Worm (Caenorhabditis elegans): ENCODE measurements around the gene grl-1.

The grl-1 gene

DNA sequence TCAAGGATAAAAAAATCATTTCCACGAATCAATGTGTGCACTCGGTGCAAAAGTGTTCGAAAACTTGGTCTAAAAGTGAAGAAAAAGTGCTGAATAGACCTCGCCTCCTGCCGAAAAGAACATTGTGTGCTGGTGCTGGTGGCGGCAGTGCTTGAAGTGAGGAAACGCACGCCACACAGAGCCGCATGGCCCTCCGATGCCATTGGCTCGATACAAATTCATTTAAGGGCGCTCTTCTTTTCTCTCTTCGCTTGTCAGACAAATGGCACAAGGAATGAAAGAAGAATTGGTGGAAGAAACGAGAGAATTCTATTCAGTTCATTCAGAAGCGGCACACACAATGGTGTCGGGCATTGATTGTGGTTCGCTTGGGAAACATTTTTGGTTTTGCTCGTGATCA lies 48.7 kb upstream of the grl-1 start (continued):
- TF ChIP-seq lin-15B (tag; optimal IDR thresholded peaks at IDR 0.05) = no peak
- TF ChIP-seq skn-1 (tag; optimal IDR thresholded peaks at IDR 0.05) = no peak
- TF ChIP-seq arid-1 (GFP tag; conservative IDR thresholded peaks at IDR 0.05) = no peak
- TF ChIP-seq nhr-41 (GFP tag; IDR thresholded peaks at IDR 0.05) = no peak
- 0 out of 2 replicates have a peak, but pooled peaks have one; percentile 28 for TF ChIP-seq madf-9 (GFP tag; conservative IDR thresholded peaks at IDR 0.05)
- TF ChIP-seq saeg-2 (GFP tag; IDR thresholded peaks at IDR 0.05) = no peak
- TF ChIP-seq sdz-12 (GFP tag; optimal IDR thresholded peaks at IDR 0.05) = no peak
- no peak for TF ChIP-seq set-16 (GFP tag; IDR thresholded peaks at IDR 0.05)
- no peak for TF ChIP-seq php-3 (GFP tag; IDR thresholded peaks at IDR 0.05)
- peak; percentile 10 for TF ChIP-seq rbr-2 (tag; optimal IDR thresholded peaks at IDR 0.05)
- no peak for TF ChIP-seq ceh-44 (GFP tag; IDR thresholded peaks at IDR 0.05)
- no peak for TF ChIP-seq unc-130 (GFP tag; optimal IDR thresholded peaks at IDR 0.05)
- TF ChIP-seq tag-97 (GFP tag; IDR thresholded peaks at IDR 0.05) = no peak
- no peak for TF ChIP-seq gei-8 (GFP tag; optimal IDR thresholded peaks at IDR 0.05)

DNA sequence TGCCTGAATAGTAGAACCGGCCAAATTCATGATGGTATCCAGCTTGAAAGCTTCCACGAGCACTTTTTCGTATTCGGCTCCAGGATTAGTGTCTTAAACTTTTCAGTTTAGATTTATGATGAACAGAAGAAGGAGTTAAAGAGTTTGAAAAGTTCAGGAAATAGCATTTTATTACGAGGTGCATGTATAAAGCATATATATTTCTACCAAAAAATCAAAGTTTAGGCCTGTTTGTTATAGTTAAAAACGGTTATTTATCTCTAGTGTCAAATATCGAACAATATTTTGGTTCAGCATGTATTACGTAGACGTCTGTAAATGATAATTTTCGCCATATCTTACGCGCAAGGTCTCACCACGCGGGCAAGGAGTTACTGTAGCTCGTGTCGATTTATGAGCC lies 47.7 kb upstream of the grl-1 start, which contains the start of gene klc-2:
TSS of gene klc-2 (minus strand) at position 101 of the 400 bp plus-strand sequence.
- no peak for TF ChIP-seq nhr-25 (tag; optimal IDR thresholded peaks at IDR 0.05; ENCODE audit: borderline replicate concordance, insufficient read depth)
- no peak for TF ChIP-seq jun-1 (tag; optimal IDR thresholded peaks at IDR 0.05)
- TF ChIP-seq F26F4.8 (GFP tag; conservative IDR thresholded peaks at IDR 0.05) = no peak
- TF ChIP-seq nhr-76 (tag; optimal IDR thresholded peaks at IDR 0.05) = no peak
- no peak for TF ChIP-seq pqm-1 (tag; optimal IDR thresholded peaks at IDR 0.05)
- no peak for TF ChIP-seq set-16 (GFP tag; IDR thresholded peaks at IDR 0.05)
- no peak for TF ChIP-seq lir-3 (tag; optimal IDR thresholded peaks at IDR 0.05)
- TF ChIP-seq daf-19 (GFP tag; conservative IDR thresholded peaks at IDR 0.05) = no peak
- no peak for TF ChIP-seq ceh-62 (tag; optimal IDR thresholded peaks at IDR 0.05)
- TF ChIP-seq nhr-42 (GFP tag; IDR thresholded peaks at IDR 0.05) = no peak
- TF ChIP-seq cey-2 (tag; optimal IDR thresholded peaks at IDR 0.05; ENCODE audit: borderline replicate concordance, insufficient read depth) = no peak
- TF ChIP-seq F49E8.2 (tag; optimal IDR thresholded peaks at IDR 0.05; ENCODE audit: borderline replicate concordance) = no peak
- no peak for TF ChIP-seq lin-39 (tag; optimal IDR thresholded peaks at IDR 0.05)
- no peak for TF ChIP-seq daf-12 (tag; optimal IDR thresholded peaks at IDR 0.05)
- TF ChIP-seq ZK546.5 (tag; optimal IDR thresholded peaks at IDR 0.05) = no peak
- no peak for TF ChIP-seq lin-15B (tag; optimal IDR thresholded peaks at IDR 0.05)
- TF ChIP-seq lim-7 (GFP tag; IDR thresholded peaks at IDR 0.05) = no peak
- TF ChIP-seq nhr-41 (GFP tag; IDR thresholded peaks at IDR 0.05) = no peak
- TF ChIP-seq ceh-44 (GFP tag; IDR thresholded peaks at IDR 0.05) = no peak

DNA sequence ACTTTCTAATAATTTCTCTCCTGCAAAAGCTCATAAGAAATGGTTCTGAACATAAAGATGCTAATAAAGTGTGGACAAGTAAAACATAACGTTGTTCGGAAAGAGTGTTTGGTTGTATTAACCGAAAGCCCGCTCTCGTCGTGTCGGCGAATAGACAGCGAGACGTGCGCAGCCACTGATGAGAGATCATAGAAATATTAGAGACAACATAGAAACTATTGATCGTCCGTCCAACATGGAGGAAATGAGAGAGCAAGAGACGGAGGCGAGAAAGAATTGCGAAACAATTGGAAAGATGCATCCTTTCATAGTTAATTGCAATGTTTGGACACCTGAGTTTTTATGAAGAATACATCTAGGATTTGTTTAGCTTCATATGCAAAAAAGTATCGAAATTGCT lies 46.9 kb upstream of the grl-1 start:
- TF ChIP-seq daf-16 (GFP tag; optimal IDR thresholded peaks at IDR 0.05) (no peak), daf-16 (tag; optimal IDR thresholded peaks at IDR 0.05) (peak; percentile 62), rbr-2 (tag; optimal IDR thresholded peaks at IDR 0.05) (peak; percentile 48), lsy-2 (tag; optimal IDR thresholded peaks at IDR 0.05) (peak; percentile 41 to 81), madf-9 (GFP tag; conservative IDR thresholded peaks at IDR 0.05) (no peak), vab-7 (GFP tag; IDR thresholded peaks at IDR 0.05) (no peak), nhr-6 (tag; optimal IDR thresholded peaks at IDR 0.05) (peak; percentile 24), nhr-102 (tag; optimal IDR thresholded peaks at IDR 0.05) (no peak), aha-1 (tag) (peak; percentile 76), ZK546.5 (tag; optimal IDR thresholded peaks at IDR 0.05) (no peak), mxl-3 (GFP tag; optimal IDR thresholded peaks at IDR 0.05) (peak; percentile 46), hmg-1.1 (GFP tag; IDR thresholded peaks at IDR 0.05) (peak; percentile 73), jun-1 (tag; optimal IDR thresholded peaks at IDR 0.05) (no peak), hlh-11 (tag; optimal IDR thresholded peaks at IDR 0.05) (peak; percentile 40), hlh-30 (tag; optimal IDR thresholded peaks at IDR 0.05; ENCODE audit: insufficient read depth) (peak; percentile 41), mes-2 (tag; optimal IDR thresholded peaks at IDR 0.05; ENCODE audit: poor library complexity, severe bottlenecking) (peak; percentile 71), nhr-11 (tag; optimal IDR thresholded peaks at IDR 0.05) (peak; percentile 3), mep-1 (tag; optimal IDR thresholded peaks at IDR 0.05) (peak; percentile 71), dpl-1 (GFP tag; optimal IDR thresholded peaks at IDR 0.05) (peak; percentile 43), lir-3 (tag; optimal IDR thresholded peaks at IDR 0.05) (no peak), F44E2.7 (GFP tag; IDR thresholded peaks at IDR 0.05) (no peak), nhr-28 (tag; optimal IDR thresholded peaks at IDR 0.05) (peak; percentile 49), pha-4 (GFP tag; IDR thresholded peaks at IDR 0.05) (no peak), pha-4 (tag; optimal IDR thresholded peaks at IDR 0.05) (no peak), T26A8.4 (GFP tag; IDR thresholded peaks at IDR 0.05) (no peak)

All from whole organism, L4 larva.